Worm (Caenorhabditis elegans) whole organism, early embryonic: ENCODE data around the gene T12G3.11.

ENCODE experiments used
- ama-1 ChIP-seq: fragments of 150-350 bp; optimal IDR thresholded peaks from 2 replicates; lab custom pipeline; 2014
- ceh-13 ChIP-seq: fragments of 200-800 bp; sonication (Bioruptor generic); optimal IDR thresholded peaks from 2 replicates; lab custom pipeline; 2018; ENCODE audit warnings: mild to moderate bottlenecking, missing genetic modification characterization, missing compliant biosample characterization
- ceh-36 ChIP-seq: sonication (generic microtip); optimal IDR thresholded peaks from 2 replicates; lab custom pipeline; 2016; ENCODE audit warnings: missing genetic modification characterization, inconsistent platforms, missing compliant biosample characterization
- pes-1 ChIP-seq: fragments of 200-800 bp; sonication (Bioruptor generic); IDR thresholded peaks from 2 replicates; pipeline ENCODE4 v1.3.6; 2022; ENCODE audit warnings: missing genetic modification reagents, missing genetic modification characterization, missing compliant biosample characterization
- scrt-1 ChIP-seq: fragments of 200-800 bp; sonication (Bioruptor generic); IDR thresholded peaks from 2 replicates; pipeline ENCODE4 v1.3.6; 2022; ENCODE audit warnings: missing genetic modification characterization, missing compliant biosample characterization
- sea-1 ChIP-seq: fragments of 200-800 bp; sonication (Bioruptor generic); conservative IDR thresholded peaks from 2 replicates; pipeline ENCODE4 v1.3.6; 2022; ENCODE audit warnings: missing genetic modification characterization, missing compliant biosample characterization
- tbx-11 ChIP-seq: fragments of 200-800 bp; sonication (Bioruptor generic); IDR thresholded peaks from 2 replicates; pipeline ENCODE4 v1.3.6; 2022; ENCODE audit warnings: missing genetic modification characterization, missing compliant biosample characterization

- TF ChIP-seq scrt-1 (GFP tag; lab: Robert Waterston, UW) (no peak), ceh-13 (no peak), ama-1 (no peak), ceh-36 (tag; lab: Kevin White, UChicago) (no peak), pes-1 (GFP tag; lab: Robert Waterston, UW) (no peak), tbx-11 (GFP tag; lab: Robert Waterston, UW) (no peak), sea-1 (GFP tag; lab: Robert Waterston, UW) (no peak)
Observed at ce11 chrIV:12031003-12031402, 1.4 kb upstream of the T12G3.11 start, which contains the start of the genes T12G3.6 and mrpl-51.
